Worm (Caenorhabditis elegans): ENCODE data around the gene M01B2.12.
"Not testable (repeated sequence)": the region's sequence is repeated elsewhere in the genome, so short reads cannot be mapped to it uniquely, and the experiment has no call there.

The M01B2.12 gene

ce11 chrV:15262336-15262735 lies 1.7 kb downstream of the M01B2.12 start, which contains the start of gene M01B2.10:
TSS of gene M01B2.10 (minus strand) at chrV:15262436.
- not testable (repeated sequence) for TF ChIP-seq madf-9 (GFP tag; conservative IDR thresholded peaks at IDR 0.05); lin-15B (tag; optimal IDR thresholded peaks at IDR 0.05); ctbp-1 (GFP tag; IDR thresholded peaks at IDR 0.05)

ce11 chrV:15259904-15260303 lies 4.1 kb downstream of the M01B2.12 start, which contains the start of gene M01B2.8:
TSS of gene M01B2.8 (plus strand) at chrV:15260204.
- TF ChIP-seq mdl-1 (tag; optimal IDR thresholded peaks at IDR 0.05) (no peak), duxl-1 (tag; optimal IDR thresholded peaks at IDR 0.05; ENCODE audit: poor library complexity) (no peak), aly-2 (tag; optimal IDR thresholded peaks at IDR 0.05) (no peak), lim-7 (GFP tag; IDR thresholded peaks at IDR 0.05) (no peak), php-3 (GFP tag; IDR thresholded peaks at IDR 0.05) (no peak)

DNA sequence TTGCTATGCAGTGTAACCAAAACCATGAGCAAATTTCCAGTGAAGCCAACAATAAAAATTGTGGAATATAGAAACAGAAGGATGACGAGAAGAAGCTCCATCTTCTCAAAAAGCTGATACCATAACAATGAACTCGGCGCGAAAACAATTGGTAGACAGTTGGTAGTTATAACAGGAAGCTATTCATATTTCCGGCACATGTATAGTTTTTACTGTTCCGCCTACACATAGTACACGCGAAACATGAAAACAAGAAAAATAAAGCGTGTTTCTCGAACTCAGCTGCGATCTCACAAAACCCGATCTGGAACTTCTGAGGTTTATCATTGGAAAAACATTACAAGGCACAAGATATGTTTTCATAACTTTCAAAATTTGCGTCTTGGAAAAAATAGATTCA lies 5.0 kb downstream of the M01B2.12 start, which contains the start of gene srsx-37:
Gene srsx-37 (minus strand): TSS at position 101 of the 400 bp plus-strand sequence.
- TF ChIP-seq pha-4 (GFP tag; IDR thresholded peaks at IDR 0.05) (no peak), pha-4 (tag; optimal IDR thresholded peaks at IDR 0.05) (no peak), gei-8 (GFP tag; optimal IDR thresholded peaks at IDR 0.05) (no peak), jun-1 (tag; optimal IDR thresholded peaks at IDR 0.05) (no peak), mdl-1 (tag; optimal IDR thresholded peaks at IDR 0.05) (no peak), snpc-4 (tag; optimal IDR thresholded peaks at IDR 0.05) (no peak), spr-1 (tag; optimal IDR thresholded peaks at IDR 0.05) (no peak), zfp-3 (GFP tag; conservative IDR thresholded peaks at IDR 0.05) (no peak), nhr-6 (tag; optimal IDR thresholded peaks at IDR 0.05) (no peak), T26A8.4 (GFP tag; IDR thresholded peaks at IDR 0.05) (no peak), dmd-6 (GFP tag; IDR thresholded peaks at IDR 0.05) (no peak), lim-7 (GFP tag; IDR thresholded peaks at IDR 0.05) (no peak), zfp-2 (tag; optimal IDR thresholded peaks at IDR 0.05) (no peak)

ce11 chrV:15256669-15257068 lies 7.4 kb downstream of the M01B2.12 start, which contains the start of gene srsx-39:
TSS of gene srsx-39 (minus strand) at chrV:15256769.
- not testable (repeated sequence) for TF ChIP-seq dmd-9 (GFP tag; IDR thresholded peaks at IDR 0.05); lir-3 (tag; optimal IDR thresholded peaks at IDR 0.05); nhr-11 (tag; optimal IDR thresholded peaks at IDR 0.05)

DNA sequence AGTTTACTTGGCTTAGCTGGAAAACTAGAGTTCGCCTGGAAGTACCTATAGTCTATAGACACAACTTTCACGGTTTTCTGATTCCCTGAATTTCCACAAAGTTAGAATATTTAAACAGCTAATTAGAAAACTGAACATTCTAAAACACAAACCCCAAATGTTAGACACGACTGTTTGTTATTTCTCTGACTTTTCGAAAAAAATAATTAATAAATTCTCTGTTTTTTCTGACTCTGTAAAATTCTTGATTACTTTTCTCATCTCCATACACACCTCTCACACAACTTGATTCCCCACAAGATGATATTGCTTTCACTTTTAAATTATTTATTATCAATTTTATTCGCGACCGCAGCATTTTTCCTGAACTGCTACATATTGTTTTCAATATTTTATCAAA lies 10.5 kb downstream of the M01B2.12 start, which contains the start of gene srbc-75:
Gene srbc-75 (plus strand): TSS at position 301 of the 400 bp plus-strand sequence.
- no peak for TF ChIP-seq arid-1 (GFP tag; conservative IDR thresholded peaks at IDR 0.05)
- TF ChIP-seq aha-1 (tag), result peak; percentile 54

ce11 chrV:15252082-15252481 lies 11.9 kb downstream of the M01B2.12 start, which contains the start of gene srbc-76:
TSS of gene srbc-76 (plus strand) at chrV:15252382.
- TF ChIP-seq nhr-10 (tag; optimal IDR thresholded peaks at IDR 0.05) (no peak), ceh-20 (GFP tag; IDR thresholded peaks at IDR 0.05) (no peak), ctbp-1 (GFP tag; IDR thresholded peaks at IDR 0.05) (no peak), nhr-6 (tag; optimal IDR thresholded peaks at IDR 0.05) (no peak), dmd-8 (GFP tag; IDR thresholded peaks at IDR 0.05) (no peak), nhr-102 (tag; optimal IDR thresholded peaks at IDR 0.05) (no peak), nhr-41 (GFP tag; IDR thresholded peaks at IDR 0.05) (no peak), lin-15B (tag; optimal IDR thresholded peaks at IDR 0.05) (no peak), unc-39 (tag; optimal IDR thresholded peaks at IDR 0.05) (no peak), dve-1 (tag; optimal IDR thresholded peaks at IDR 0.05; ENCODE audit: insufficient read depth) (no peak), fos-1 (tag; optimal IDR thresholded peaks at IDR 0.05) (no peak)

Measured in whole organism, L4 larva.